Fruit fly (Drosophila melanogaster): ENCODE measurements around the gene Catsup.
A peak's percentile ranks its signal among the peaks of the same experiment; 100 is the strongest.

Gene Catsup

dm6 chr2L:19063090-19063692 lies 21.5 kb downstream of the Catsup start, which contains the start of gene Dus4:
Gene Dus4 (plus strand): TSS chr2L:19063295.
- TF ChIP-seq CG15710 (tag; optimal IDR thresholded peaks at IDR 0.05) = no peak
- no peak for TF ChIP-seq CG10348 (GFP tag; IDR thresholded peaks at IDR 0.05)
- TF ChIP-seq CG34367 (tag; optimal IDR thresholded peaks at IDR 0.05) = no peak
- TF ChIP-seq Pif1A (GFP tag; optimal IDR thresholded peaks at IDR 0.05) = no peak
- TF ChIP-seq gl (tag; optimal IDR thresholded peaks at IDR 0.05) = no peak
- TF ChIP-seq CG14655 (GFP tag; optimal IDR thresholded peaks at IDR 0.05) = no peak
- TF ChIP-seq EcR (GFP tag; optimal IDR thresholded peaks at IDR 0.05) = no peak

DNA sequence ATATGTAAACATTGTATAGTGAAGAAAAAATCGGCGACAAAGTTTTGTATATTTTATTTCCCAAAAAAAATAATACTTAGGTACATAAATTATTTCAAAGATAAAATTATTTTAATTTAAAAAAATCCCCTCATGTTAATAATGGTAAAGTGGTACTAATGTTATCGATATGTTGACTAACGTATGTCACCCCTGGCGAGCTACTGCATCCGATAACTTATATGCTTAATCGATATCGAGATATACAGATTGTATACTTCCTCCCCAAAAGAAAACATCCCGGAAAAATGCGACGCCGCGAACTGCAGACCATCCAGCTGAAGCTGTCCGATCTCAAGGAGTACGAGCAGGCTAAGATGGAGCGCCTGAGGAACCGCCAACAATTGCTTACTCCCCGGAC lies 23.0 kb downstream of the Catsup start, which contains the start of gene CG17343:
Gene CG17343, plus strand, starts transcription at position 224 of the 400 bp plus-strand sequence.
- TF ChIP-seq Pif1A (GFP tag; optimal IDR thresholded peaks at IDR 0.05) = no peak
- TF ChIP-seq CG12605 (GFP tag; IDR thresholded peaks at IDR 0.05) = no peak
- TF ChIP-seq gl (tag; optimal IDR thresholded peaks at IDR 0.05) = no peak
- no peak for TF ChIP-seq CG15710 (tag; optimal IDR thresholded peaks at IDR 0.05)
- TF ChIP-seq CG34367 (tag; optimal IDR thresholded peaks at IDR 0.05) = no peak
- TF ChIP-seq fd96Ca (GFP tag; IDR thresholded peaks at IDR 0.05) = no peak
- TF ChIP-seq D1 (tag; optimal IDR thresholded peaks at IDR 0.05) = no peak
- no peak for TF ChIP-seq CG4496 (GFP tag; IDR thresholded peaks at IDR 0.05)
- no peak for TF ChIP-seq CG8301 (tag; optimal IDR thresholded peaks at IDR 0.05)
- no peak for TF ChIP-seq Ets98B (GFP tag; IDR thresholded peaks at IDR 0.05)
- no peak for TF ChIP-seq CG14655 (GFP tag; optimal IDR thresholded peaks at IDR 0.05)
- TF ChIP-seq Snoo (tag; optimal IDR thresholded peaks at IDR 0.05) = no peak
- no peak for TF ChIP-seq CG32121 (GFP tag; IDR thresholded peaks at IDR 0.05)
- TF ChIP-seq rn (GFP tag; IDR thresholded peaks at IDR 0.05) = no peak
- no peak for TF ChIP-seq EcR (GFP tag; optimal IDR thresholded peaks at IDR 0.05)
- TF ChIP-seq CG17806 (tag; optimal IDR thresholded peaks at IDR 0.05) = no peak
- TF ChIP-seq Pif1B (GFP tag; optimal IDR thresholded peaks at IDR 0.05) = no peak
- TF ChIP-seq CG10348 (GFP tag; IDR thresholded peaks at IDR 0.05) = no peak

- TF ChIP-seq Pif1A (GFP tag; optimal IDR thresholded peaks at IDR 0.05) = no peak
- TF ChIP-seq Snoo (tag; optimal IDR thresholded peaks at IDR 0.05) = no peak
- no peak for TF ChIP-seq CG15710 (tag; optimal IDR thresholded peaks at IDR 0.05)
- TF ChIP-seq CG14655 (GFP tag; optimal IDR thresholded peaks at IDR 0.05) = no peak
These were observed 26.7 kb downstream of the Catsup start for dm6 chr2L:19068393-19068792.

- no peak for TF ChIP-seq D1 (tag; optimal IDR thresholded peaks at IDR 0.05)
- TF ChIP-seq fd96Ca (GFP tag; IDR thresholded peaks at IDR 0.05) = peak; percentile 64; the same call in 2 of the 3 replicates
These were observed 28.0 kb downstream of the Catsup start, which contains the start of gene CG10702 for dm6 chr2L:19069548-19070145. Gene CG10702 (minus strand): TSS chr2L:19069851.

DNA sequence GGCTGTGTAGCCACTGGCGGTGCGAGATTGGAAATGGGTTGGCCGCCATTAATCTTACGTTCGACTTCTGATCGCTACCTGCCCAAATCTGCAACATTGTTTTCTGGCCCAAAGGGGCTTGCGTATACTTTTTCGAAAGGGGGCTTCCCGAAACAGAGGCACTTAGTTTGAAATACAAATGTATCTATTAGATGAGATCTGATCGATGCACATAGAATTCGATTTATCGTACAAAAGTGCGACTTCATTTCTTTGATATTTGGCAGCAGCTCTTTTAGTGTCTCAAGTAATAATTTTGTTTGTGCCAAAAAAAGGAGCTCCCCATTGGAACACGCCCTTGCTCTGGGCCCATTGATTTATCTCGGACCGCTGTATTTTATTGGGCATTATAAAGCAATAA lies 30.1 kb downstream of the Catsup start:
- TF ChIP-seq CG15710 (tag; optimal IDR thresholded peaks at IDR 0.05) (no peak), CG4496 (GFP tag; IDR thresholded peaks at IDR 0.05) (no peak), CG34367 (tag; optimal IDR thresholded peaks at IDR 0.05) (no peak), CG8159 (tag; optimal IDR thresholded peaks at IDR 0.05) (no peak), gl (tag; optimal IDR thresholded peaks at IDR 0.05) (no peak), Ets98B (GFP tag; IDR thresholded peaks at IDR 0.05) (no peak), fd96Ca (GFP tag; IDR thresholded peaks at IDR 0.05) (no peak), CG9948 (tag; optimal IDR thresholded peaks at IDR 0.05) (no peak), Pif1B (GFP tag; optimal IDR thresholded peaks at IDR 0.05) (no peak), CG8301 (tag; optimal IDR thresholded peaks at IDR 0.05) (no peak), Pif1A (GFP tag; optimal IDR thresholded peaks at IDR 0.05) (no peak), CG17806 (tag; optimal IDR thresholded peaks at IDR 0.05) (no peak), CG12605 (GFP tag; IDR thresholded peaks at IDR 0.05) (no peak), EcR (GFP tag; optimal IDR thresholded peaks at IDR 0.05) (no peak)

- TF ChIP-seq CG9948 (tag; optimal IDR thresholded peaks at IDR 0.05) (no peak), CG14655 (GFP tag; optimal IDR thresholded peaks at IDR 0.05) (no peak), CG34367 (tag; optimal IDR thresholded peaks at IDR 0.05) (no peak), Pif1B (GFP tag; optimal IDR thresholded peaks at IDR 0.05) (no peak), Ets98B (GFP tag; IDR thresholded peaks at IDR 0.05) (no peak), CG4496 (GFP tag; IDR thresholded peaks at IDR 0.05) (no peak), CG12605 (GFP tag; IDR thresholded peaks at IDR 0.05) (no peak), CG17806 (tag; optimal IDR thresholded peaks at IDR 0.05) (no peak), CG15710 (tag; optimal IDR thresholded peaks at IDR 0.05) (no peak), CG8301 (tag; optimal IDR thresholded peaks at IDR 0.05) (no peak), D1 (tag; optimal IDR thresholded peaks at IDR 0.05) (no peak), EcR (GFP tag; optimal IDR thresholded peaks at IDR 0.05) (no peak), rn (GFP tag; IDR thresholded peaks at IDR 0.05) (no peak), CG8159 (tag; optimal IDR thresholded peaks at IDR 0.05) (no peak), fd96Ca (GFP tag; IDR thresholded peaks at IDR 0.05) (no peak), Pif1A (GFP tag; optimal IDR thresholded peaks at IDR 0.05) (no peak), CG32121 (GFP tag; IDR thresholded peaks at IDR 0.05) (no peak), gl (tag; optimal IDR thresholded peaks at IDR 0.05) (no peak)
These were observed 32.6 kb downstream of the Catsup start, which contains the start of gene CG17572 for dm6 chr2L:19074099-19074828. Gene CG17572 (minus strand): TSS chr2L:19074149.
